Fruit fly (Drosophila melanogaster) whole organism, embryonic: ENCODE measurements around the gene vib.
A peak's percentile ranks its signal among the peaks of the same experiment; 100 is the strongest.

ENCODE experiments used
- CG10209 ChIP-seq: fragments of 200-800 bp; sonication (Bioruptor generic); optimal IDR thresholded peaks from 3 replicates; lab custom pipeline; 2017; ENCODE audit warnings: missing biosample characterization, mild to moderate bottlenecking, missing genetic modification characterization, missing genetic modification reagents
- CG10274 ChIP-seq: fragments of 200-800 bp; sonication (Bioruptor generic); optimal IDR thresholded peaks from 3 replicates; lab custom pipeline; 2017; ENCODE audit warnings: missing biosample characterization, mild to moderate bottlenecking, missing genetic modification characterization
- CG10654 ChIP-seq: fragments of 200-800 bp; sonication (Bioruptor generic); optimal IDR thresholded peaks from 2 replicates; lab custom pipeline; 2016; ENCODE audit warnings: missing biosample characterization, missing genetic modification characterization
- CG11247 ChIP-seq: fragments of 200-800 bp; sonication (Bioruptor generic); IDR thresholded peaks from 2 replicates; pipeline ENCODE4 v1.3.6; 2022; ENCODE audit warnings: missing biosample characterization, missing genetic modification characterization
- CG12236 ChIP-seq: fragments of 200-800 bp; sonication (Bioruptor generic); optimal IDR thresholded peaks from 2 replicates; lab custom pipeline; 2016; ENCODE audit warnings: missing biosample characterization, missing genetic modification characterization
- CG12942 ChIP-seq: fragments of 200-800 bp; sonication (Bioruptor generic); optimal IDR thresholded peaks from 3 replicates; lab custom pipeline; 2016; ENCODE audit warnings: missing biosample characterization, missing genetic modification characterization
- CG13123 ChIP-seq: fragments of 200-800 bp; sonication (Bioruptor generic); optimal IDR thresholded peaks from 2 replicates; lab custom pipeline; 2016; ENCODE audit warnings: missing biosample characterization, missing genetic modification characterization
- CG13894 ChIP-seq: fragments of 200-800 bp; sonication (Bioruptor generic); optimal IDR thresholded peaks from 3 replicates; lab custom pipeline; 2018; ENCODE audit warnings: missing biosample characterization, mild to moderate bottlenecking, missing genetic modification characterization, moderate library complexity
- CG14710 ChIP-seq: fragments of 200-800 bp; sonication (Bioruptor generic); optimal IDR thresholded peaks from 3 replicates; lab custom pipeline; 2019; ENCODE audit warnings: missing biosample characterization, mild to moderate bottlenecking, missing genetic modification characterization, moderate library complexity
- CG14860 ChIP-seq: fragments of 200-800 bp; sonication (Bioruptor generic); IDR thresholded peaks from 3 replicates; pipeline ENCODE4 v1.3.6; 2022; ENCODE audit warnings: missing biosample characterization, missing genetic modification characterization; ENCODE audit not compliant: partially characterized antibody
- CG15514 ChIP-seq: fragments of 200-800 bp; sonication (Bioruptor generic); optimal IDR thresholded peaks from 3 replicates; lab custom pipeline; 2017; ENCODE audit warnings: missing biosample characterization, missing genetic modification characterization, mild to moderate bottlenecking, moderate library complexity, missing genetic modification reagents
- CG16813 ChIP-seq: fragments of 200-800 bp; sonication (Bioruptor generic); IDR thresholded peaks from 3 replicates; pipeline ENCODE4 v1.3.6; 2022; ENCODE audit warnings: missing biosample characterization, missing genetic modification characterization; ENCODE audit not compliant: partially characterized antibody
- CG33213 ChIP-seq: fragments of 200-800 bp; sonication (Bioruptor generic); optimal IDR thresholded peaks from 3 replicates; lab custom pipeline; 2016; ENCODE audit warnings: missing biosample characterization, missing genetic modification characterization
- CG42726 ChIP-seq: fragments of 200-800 bp; sonication (Bioruptor generic); IDR thresholded peaks from 2 replicates; pipeline ENCODE4 v1.3.6; 2022; ENCODE audit warnings: missing biosample characterization, missing genetic modification characterization; ENCODE audit not compliant: partially characterized antibody
- CG4854 ChIP-seq: fragments of 200-800 bp; sonication (Bioruptor generic); optimal IDR thresholded peaks from 2 replicates; lab custom pipeline; 2016; ENCODE audit warnings: missing biosample characterization, missing genetic modification characterization, inconsistent platforms
- CG6854 ChIP-seq: fragments of 200-800 bp; sonication (Bioruptor generic); optimal IDR thresholded peaks from 3 replicates; lab custom pipeline; 2017; ENCODE audit warnings: missing biosample characterization, mild to moderate bottlenecking, missing genetic modification characterization
- CG7963 ChIP-seq: fragments of 200-800 bp; sonication (Bioruptor generic); IDR thresholded peaks from 3 replicates; pipeline ENCODE4 v1.3.6; 2022; ENCODE audit warnings: missing biosample characterization, missing genetic modification characterization; ENCODE audit not compliant: partially characterized antibody
- CG8388 ChIP-seq: fragments of 200-800 bp; sonication (Bioruptor generic); optimal IDR thresholded peaks from 2 replicates; lab custom pipeline; 2019; ENCODE audit warnings: missing biosample characterization, mild to moderate bottlenecking, missing genetic modification characterization, moderate library complexity
- Camta ChIP-seq: fragments of 200-800 bp; sonication (Bioruptor generic); optimal IDR thresholded peaks from 2 replicates; lab custom pipeline; 2016; ENCODE audit warnings: missing biosample characterization, missing genetic modification characterization
- Fer1 ChIP-seq: fragments of 200-800 bp; sonication (Bioruptor generic); optimal IDR thresholded peaks from 2 replicates; lab custom pipeline; 2017; ENCODE audit warnings: missing biosample characterization, mild to moderate bottlenecking, missing genetic modification characterization
- Fer3 ChIP-seq: fragments of 200-800 bp; sonication (Bioruptor generic); optimal IDR thresholded peaks from 2 replicates; lab custom pipeline; 2018; ENCODE audit warnings: missing biosample characterization, mild to moderate bottlenecking, missing genetic modification characterization, moderate library complexity
- Lpt ChIP-seq: fragments of >200 bp; optimal IDR thresholded peaks from 2 replicates; lab custom pipeline; 2018; ENCODE audit warnings: missing biosample characterization, missing genetic modification characterization
- Pdp1 ChIP-seq, 2 experiments: fragments of 200-800 bp; sonication (Bioruptor generic); optimal IDR thresholded peaks; 3 replicates each; lab custom pipeline; 2016; ENCODE audit warnings: missing biosample characterization in 2 of 2, missing genetic modification characterization in 2 of 2, mild to moderate bottlenecking in 1 of 2, moderate library complexity in 1 of 2
- Rfx ChIP-seq: fragments of 200-800 bp; sonication (Bioruptor generic); IDR thresholded peaks from 2 replicates; pipeline ENCODE4 v1.3.6; 2022; ENCODE audit warnings: missing biosample characterization, missing genetic modification characterization
- Scr ChIP-seq: fragments of 200-800 bp; sonication (Bioruptor generic); IDR thresholded peaks from 2 replicates; pipeline ENCODE4 v1.3.6; 2022; ENCODE audit warnings: missing biosample characterization, missing genetic modification characterization; ENCODE audit not compliant: partially characterized antibody
- Sox100B ChIP-seq: fragments of 200-800 bp; sonication (Bioruptor generic); optimal IDR thresholded peaks from 3 replicates; lab custom pipeline; 2018; ENCODE audit warnings: missing biosample characterization, mild to moderate bottlenecking, missing genetic modification characterization
- TFAM ChIP-seq: fragments of 200-800 bp; sonication (Bioruptor generic); optimal IDR thresholded peaks from 2 replicates; lab custom pipeline; 2017; ENCODE audit warnings: missing biosample characterization, missing genetic modification characterization, inconsistent platforms
- ac ChIP-seq: fragments of 200-800 bp; sonication (Bioruptor generic); optimal IDR thresholded peaks from 3 replicates; lab custom pipeline; 2017; ENCODE audit warnings: missing biosample characterization, mild to moderate bottlenecking, missing genetic modification characterization
- ara ChIP-seq: fragments of 200-800 bp; sonication (Bioruptor generic); IDR thresholded peaks from 2 replicates; pipeline ENCODE4 v1.3.6; 2022; ENCODE audit warnings: missing biosample characterization, missing genetic modification characterization
- bowl ChIP-seq: fragments of 200-800 bp; sonication (Bioruptor generic); IDR thresholded peaks from 2 replicates; pipeline ENCODE4 v1.3.6; 2022; ENCODE audit warnings: missing biosample characterization, missing genetic modification characterization
- caup ChIP-seq: fragments of 200-800 bp; sonication (Bioruptor generic); optimal IDR thresholded peaks from 3 replicates; lab custom pipeline; 2017; ENCODE audit warnings: missing biosample characterization, mild to moderate bottlenecking, missing genetic modification characterization, moderate library complexity; ENCODE audit not compliant: severe bottlenecking
- chinmo ChIP-seq: fragments of 200-800 bp; sonication (Bioruptor generic); IDR thresholded peaks from 4 replicates; pipeline ENCODE4 v1.3.6; 2022; ENCODE audit warnings: missing biosample characterization, missing genetic modification characterization; ENCODE audit not compliant: partially characterized antibody
- dan ChIP-seq: fragments of 200-800 bp; sonication (Bioruptor generic); IDR thresholded peaks from 2 replicates; pipeline ENCODE4 v1.3.6; 2022; ENCODE audit warnings: missing biosample characterization, missing genetic modification characterization
- danr ChIP-seq: fragments of 200-800 bp; sonication (Bioruptor generic); IDR thresholded peaks from 2 replicates; pipeline ENCODE4 v1.3.6; 2022; ENCODE audit warnings: missing biosample characterization, missing genetic modification characterization
- en ChIP-seq: fragments of 200-800 bp; sonication (Bioruptor generic); optimal IDR thresholded peaks from 2 replicates; lab custom pipeline; 2016; ENCODE audit warnings: missing biosample characterization, missing genetic modification characterization
- esg ChIP-seq: fragments of 200-800 bp; sonication (Bioruptor generic); conservative IDR thresholded peaks from 2 replicates; pipeline ENCODE4 v1.3.6; 2022; ENCODE audit warnings: missing biosample characterization, missing genetic modification characterization
- gcm ChIP-seq: fragments of 200-800 bp; sonication (Bioruptor generic); optimal IDR thresholded peaks from 2 replicates; lab custom pipeline; 2019; ENCODE audit warnings: missing biosample characterization, mild to moderate bottlenecking, missing genetic modification characterization, moderate library complexity
- gt ChIP-seq: fragments of 200-800 bp; sonication (Bioruptor generic); IDR thresholded peaks from 2 replicates; pipeline ENCODE4 v1.3.6; 2022; ENCODE audit warnings: missing biosample characterization, missing genetic modification characterization
- h ChIP-seq: fragments of >200 bp; optimal IDR thresholded peaks from 2 replicates; lab custom pipeline; 2017
- jigr1 ChIP-seq: fragments of 200-800 bp; sonication (Bioruptor generic); IDR thresholded peaks from 3 replicates; pipeline ENCODE4 v1.3.6; 2022; ENCODE audit warnings: missing biosample characterization, missing genetic modification characterization
- kah ChIP-seq: fragments of 200-800 bp; sonication (Bioruptor generic); optimal IDR thresholded peaks from 2 replicates; lab custom pipeline; 2018; ENCODE audit warnings: missing biosample characterization, mild to moderate bottlenecking, missing genetic modification characterization
- phol ChIP-seq: fragments of 200-800 bp; sonication (Bioruptor generic); optimal IDR thresholded peaks from 3 replicates; lab custom pipeline; 2018; ENCODE audit warnings: missing biosample characterization, mild to moderate bottlenecking, missing genetic modification characterization, moderate library complexity
- psq ChIP-seq: fragments of 200-800 bp; sonication (Bioruptor generic); optimal IDR thresholded peaks from 2 replicates; lab custom pipeline; 2017; ENCODE audit warnings: missing biosample characterization, missing genetic modification characterization
- repo ChIP-seq: fragments of 200-800 bp; sonication (Bioruptor generic); optimal IDR thresholded peaks from 2 replicates; lab custom pipeline; 2016; ENCODE audit warnings: missing biosample characterization, missing genetic modification characterization
- stwl ChIP-seq: fragments of 200-800 bp; sonication (Bioruptor generic); optimal IDR thresholded peaks from 3 replicates; lab custom pipeline; 2018; ENCODE audit warnings: missing biosample characterization, mild to moderate bottlenecking, missing genetic modification characterization, moderate library complexity
- sug ChIP-seq: fragments of 200-800 bp; optimal IDR thresholded peaks from 2 replicates; lab custom pipeline; 2019; ENCODE audit warnings: missing biosample characterization, mild to moderate bottlenecking, missing genetic modification characterization, moderate library complexity
- tna ChIP-seq: fragments of 200-800 bp; sonication (Bioruptor generic); IDR thresholded peaks from 2 replicates; pipeline ENCODE4 v1.3.6; 2022; ENCODE audit warnings: missing biosample characterization, missing genetic modification characterization; ENCODE audit not compliant: partially characterized antibody
- unpg ChIP-seq: fragments of 200-800 bp; sonication (Bioruptor generic); optimal IDR thresholded peaks from 3 replicates; lab custom pipeline; 2018; ENCODE audit warnings: missing biosample characterization, mild to moderate bottlenecking, missing genetic modification characterization, moderate library complexity
- vnd ChIP-seq: fragments of 200-800 bp; sonication (Bioruptor generic); IDR thresholded peaks from 3 replicates; pipeline ENCODE4 v1.3.6; 2022; ENCODE audit warnings: missing biosample characterization, missing genetic modification characterization; ENCODE audit not compliant: partially characterized antibody
- zen ChIP-seq: fragments of 200-800 bp; sonication (Bioruptor generic); optimal IDR thresholded peaks from 3 replicates; lab custom pipeline; 2018; ENCODE audit warnings: missing biosample characterization, mild to moderate bottlenecking, missing genetic modification characterization, moderate library complexity

Gene vib

DNA sequence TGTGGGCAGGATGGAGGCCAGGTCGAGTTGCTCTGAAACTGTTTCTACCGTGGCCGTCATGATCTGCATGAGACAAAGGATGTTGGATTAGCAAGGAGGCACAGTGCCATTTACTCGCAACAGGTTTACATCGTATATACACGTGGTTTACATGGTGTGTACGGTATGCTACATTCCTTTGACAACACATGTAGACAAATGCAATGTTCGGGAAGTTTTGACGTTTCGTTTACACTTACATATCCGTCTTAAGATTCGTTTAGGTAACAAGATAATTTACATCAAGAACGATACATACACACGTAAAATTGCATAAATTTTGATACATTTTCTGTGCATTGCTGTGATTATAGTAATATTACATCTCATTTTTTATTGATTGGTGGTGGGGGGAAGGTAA is 12.5 kb upstream of the vib start (continued):
- TF ChIP-seq jigr1 (GFP tag; lab: Robert Waterston, UW) (no peak), h (lab: Kevin White, UChicago) (no peak), stwl (tag; lab: Kevin White, UChicago) (peak; percentile 31), bowl (GFP tag; lab: Robert Waterston, UW) (no peak), gt (GFP tag; lab: Robert Waterston, UW) (no peak), caup (GFP tag; lab: Kevin White, UChicago) (no peak), unpg (GFP tag; lab: Kevin White, UChicago) (no peak), Rfx (GFP tag; lab: Robert Waterston, UW) (no peak), CG15514 (GFP tag; lab: Kevin White, UChicago) (no peak), CG13894 (no peak), dan (GFP tag; lab: Robert Waterston, UW) (no peak), CG10274 (GFP tag; lab: Kevin White, UChicago) (no peak), en (GFP tag; lab: Kevin White, UChicago) (no peak), CG12236 (GFP tag; lab: Kevin White, UChicago) (no peak), CG10654 (no peak), TFAM (no peak), CG4854 (GFP tag; lab: Kevin White, UChicago) (no peak), Fer1 (no peak), CG33213 (GFP tag; lab: Kevin White, UChicago) (no peak), repo (GFP tag; lab: Kevin White, UChicago) (no peak), Scr (GFP tag; lab: Robert Waterston, UW) (peak; percentile 36; the same call in 1 of the 2 replicates), esg (GFP tag; lab: Robert Waterston, UW) (no peak), gcm (no peak), kah (GFP tag; lab: Kevin White, UChicago) (no peak), Sox100B (GFP tag; lab: Kevin White, UChicago) (no peak), Lpt (GFP tag; lab: Kevin White, UChicago) (no peak), tna (GFP tag; lab: Robert Waterston, UW) (0 out of 2 replicates have a peak, but pooled peaks have one; percentile 40), CG42726 (GFP tag; lab: Robert Waterston, UW) (peak; percentile 63; the same call in 1 of the 2 replicates), psq (GFP tag; lab: Kevin White, UChicago) (no peak), CG10209 (GFP tag; lab: Kevin White, UChicago) (no peak), Pdp1 (GFP tag; optimal IDR thresholded peaks at IDR 0.05; lab: Kevin White, UChicago) (peak in 1 of 2 experiments; percentile 25), sug (tag; lab: Kevin White, UChicago) (no peak), CG8388 (GFP tag; lab: Kevin White, UChicago) (no peak), CG12942 (GFP tag; lab: Kevin White, UChicago) (no peak), vnd (GFP tag; lab: Robert Waterston, UW) (peak; percentile 84), ara (GFP tag; lab: Robert Waterston, UW) (no peak), CG16813 (GFP tag; lab: Robert Waterston, UW) (peak; percentile 81), danr (GFP tag; lab: Robert Waterston, UW) (no peak), CG7963 (GFP tag; lab: Robert Waterston, UW) (peak; percentile 73), CG14860 (GFP tag; lab: Robert Waterston, UW) (peak; percentile 83), ac (GFP tag; lab: Kevin White, UChicago) (no peak), phol (tag; lab: Kevin White, UChicago) (no peak), chinmo (GFP tag; lab: Robert Waterston, UW) (0 out of 4 replicates have a peak, but pooled peaks have one; percentile 22), CG13123 (no peak), Camta (GFP tag; lab: Kevin White, UChicago) (no peak), CG6854 (GFP tag; lab: Kevin White, UChicago) (no peak), CG14710 (no peak), CG11247 (GFP tag; lab: Robert Waterston, UW) (no peak), zen (no peak), Fer3 (tag; lab: Kevin White, UChicago) (no peak)
